Worm (Caenorhabditis elegans): ENCODE results near the gene srz-79.

Gene srz-79

DNA sequence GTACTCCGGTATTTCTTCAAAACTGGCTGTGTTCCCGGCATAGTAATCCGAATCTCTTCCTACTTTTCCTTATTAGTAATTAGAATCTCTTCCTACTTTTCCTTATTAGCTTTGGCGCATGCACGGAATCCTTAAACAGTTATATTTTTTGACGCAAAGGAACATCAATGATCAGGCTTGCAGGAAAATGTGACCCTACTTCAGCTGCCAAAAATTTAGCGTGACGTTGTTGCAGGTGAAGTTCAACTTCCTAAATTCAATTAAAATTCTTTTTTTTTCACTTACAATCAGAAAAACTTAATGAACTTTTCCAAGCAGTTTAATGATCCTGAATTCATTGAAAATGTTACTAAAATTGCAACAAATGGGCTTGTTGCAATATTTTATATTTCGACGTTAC is at the start of gene srz-79:
TSS of gene srz-79 (plus strand) at position 301 of the 400 bp plus-strand sequence.
- no peak for TF ChIP-seq W03F9.2 (tag; optimal IDR thresholded peaks at IDR 0.05)
- TF ChIP-seq him-1 (tag; optimal IDR thresholded peaks at IDR 0.05) = no peak
- no peak for TF ChIP-seq dao-5 (tag; optimal IDR thresholded peaks at IDR 0.05)

ce11 chrIV:3444101-3444500 is 49.3 kb upstream of the srz-79 start, which contains the start of gene F09D12.2:
Gene F09D12.2, minus strand, starts transcription at chrIV:3444201.
- no peak for TF ChIP-seq him-1 (tag; optimal IDR thresholded peaks at IDR 0.05)
- no peak for TF ChIP-seq dao-5 (tag; optimal IDR thresholded peaks at IDR 0.05)

DNA sequence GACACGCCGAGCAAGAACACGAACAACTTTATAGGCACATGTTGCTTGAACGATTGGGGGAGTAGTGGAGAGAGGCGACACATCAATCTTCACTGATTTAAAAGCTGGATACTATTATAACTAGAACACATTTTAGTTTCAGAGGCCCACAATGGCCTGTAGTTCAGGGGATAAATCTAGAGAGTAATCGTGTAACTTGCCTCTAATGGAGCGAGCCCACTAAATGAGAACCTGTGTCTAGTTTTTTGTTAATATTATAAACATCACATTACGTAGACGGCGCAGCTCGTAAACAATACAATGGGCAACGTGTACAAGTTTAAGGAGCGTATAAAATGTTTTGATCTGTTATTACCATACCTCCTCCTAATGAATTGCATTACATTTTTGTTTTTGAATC is 48.8 kb upstream of the srz-79 start, which contains the start of gene F58E2.5:
TSS of gene F58E2.5 (plus strand) at position 301 of the 400 bp plus-strand sequence.
- no peak for TF ChIP-seq him-1 (tag; optimal IDR thresholded peaks at IDR 0.05)
- TF ChIP-seq W03F9.2 (tag; optimal IDR thresholded peaks at IDR 0.05) = no peak

- TF ChIP-seq W03F9.2 (tag; optimal IDR thresholded peaks at IDR 0.05) (no peak), him-1 (tag; optimal IDR thresholded peaks at IDR 0.05) (no peak), dao-5 (tag; optimal IDR thresholded peaks at IDR 0.05) (no peak)
Observed at ce11 chrIV:3447350-3447749, 46.1 kb upstream of the srz-79 start.

DNA sequence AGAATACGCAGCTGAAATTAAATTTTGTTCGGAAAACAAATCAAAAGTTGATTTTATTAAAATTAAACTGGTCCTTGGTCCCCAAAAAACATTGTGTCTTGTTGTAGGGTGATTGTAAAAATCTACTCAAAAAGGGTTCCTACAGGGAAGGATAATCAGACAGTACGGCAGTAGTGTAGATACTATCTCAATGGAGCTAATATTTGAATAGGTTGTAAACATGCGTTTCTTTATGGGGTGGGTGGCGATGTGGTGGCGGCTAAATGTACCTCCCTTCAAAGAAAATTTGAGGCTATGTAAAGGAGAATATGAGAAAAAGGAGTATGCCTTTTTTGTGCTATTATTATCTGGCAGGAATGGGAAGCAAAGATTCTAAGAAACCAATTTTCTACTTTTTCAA is 40.9 kb upstream of the srz-79 start:
- TF ChIP-seq dao-5 (tag; optimal IDR thresholded peaks at IDR 0.05) (no peak), W03F9.2 (tag; optimal IDR thresholded peaks at IDR 0.05) (no peak), him-1 (tag; optimal IDR thresholded peaks at IDR 0.05) (no peak)

DNA sequence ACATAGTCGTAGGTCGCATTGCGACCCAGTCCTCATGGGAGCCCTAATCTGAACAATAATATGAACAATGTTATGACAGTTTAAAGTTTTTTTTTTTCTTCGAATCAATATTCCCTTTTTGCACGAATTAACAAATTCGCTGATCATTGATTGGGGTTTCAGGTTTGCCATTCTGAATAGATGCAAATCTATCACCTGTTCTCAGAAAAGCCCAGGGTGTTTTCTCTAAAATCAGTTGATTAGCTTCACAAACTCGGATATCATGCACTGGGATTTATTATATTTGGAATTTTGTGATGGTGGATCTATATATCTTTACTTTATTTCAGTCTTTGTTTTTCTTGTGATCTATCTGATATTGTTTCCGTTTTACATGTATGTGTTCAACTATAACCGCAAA is 40.1 kb upstream of the srz-79 start, which contains the start of gene srz-23:
TSS of gene srz-23 (plus strand) at position 263 of the 400 bp plus-strand sequence.
- no peak for TF ChIP-seq W03F9.2 (tag; optimal IDR thresholded peaks at IDR 0.05)

- TF ChIP-seq W03F9.2 (tag; optimal IDR thresholded peaks at IDR 0.05) (no peak), dao-5 (tag; optimal IDR thresholded peaks at IDR 0.05) (no peak), him-1 (tag; optimal IDR thresholded peaks at IDR 0.05) (no peak)
Observed at ce11 chrIV:3463254-3463653, 30.2 kb upstream of the srz-79 start, which contains the start of gene F58E2.4. Gene F58E2.4, plus strand, starts transcription at chrIV:3463387.

DNA sequence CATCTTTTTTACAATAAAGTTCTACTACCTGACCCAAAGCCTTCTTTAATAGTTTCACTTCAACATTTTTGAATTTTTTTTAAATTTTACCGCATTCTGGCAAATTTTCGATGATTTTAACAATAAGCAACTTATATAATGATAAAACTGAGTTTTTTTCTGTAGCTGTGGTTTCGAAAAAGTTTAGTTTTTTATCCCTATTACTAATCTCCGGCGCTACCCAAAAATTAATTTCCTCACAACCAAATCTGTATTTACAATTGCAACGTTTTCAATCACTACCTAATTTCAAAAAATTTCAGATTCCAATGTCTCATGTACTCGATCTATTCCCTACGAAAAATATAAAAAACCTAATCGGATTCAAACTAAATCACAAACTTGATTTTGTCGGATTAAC is 26.3 kb upstream of the srz-79 start, which contains the start of gene F58E2.3:
TSS of gene F58E2.3 (plus strand) at position 301 of the 400 bp plus-strand sequence.
- no peak for TF ChIP-seq him-1 (tag; optimal IDR thresholded peaks at IDR 0.05)
- no peak for TF ChIP-seq W03F9.2 (tag; optimal IDR thresholded peaks at IDR 0.05)
- no peak for TF ChIP-seq dao-5 (tag; optimal IDR thresholded peaks at IDR 0.05)

DNA sequence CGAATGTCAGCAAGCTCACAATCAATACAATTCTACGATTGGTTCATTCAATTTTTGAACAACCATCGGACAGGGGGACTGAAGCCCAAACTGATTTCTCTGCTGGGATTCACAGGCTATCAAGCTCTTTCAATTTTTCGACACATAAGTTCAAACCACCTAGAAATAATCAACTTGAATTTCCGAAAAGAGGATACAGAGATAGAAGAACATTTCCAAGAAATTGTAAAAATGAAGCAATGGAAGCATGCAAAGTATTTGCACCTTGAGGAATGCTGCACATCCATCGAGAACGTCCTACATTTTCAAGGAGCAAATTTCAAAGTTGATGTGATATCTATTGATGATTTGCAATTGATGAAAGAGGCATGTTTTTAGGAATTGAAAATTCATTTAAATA is 25.7 kb upstream of the srz-79 start:
- TF ChIP-seq dao-5 (tag; optimal IDR thresholded peaks at IDR 0.05) (no peak), him-1 (tag; optimal IDR thresholded peaks at IDR 0.05) (no peak), W03F9.2 (tag; optimal IDR thresholded peaks at IDR 0.05) (no peak)

DNA sequence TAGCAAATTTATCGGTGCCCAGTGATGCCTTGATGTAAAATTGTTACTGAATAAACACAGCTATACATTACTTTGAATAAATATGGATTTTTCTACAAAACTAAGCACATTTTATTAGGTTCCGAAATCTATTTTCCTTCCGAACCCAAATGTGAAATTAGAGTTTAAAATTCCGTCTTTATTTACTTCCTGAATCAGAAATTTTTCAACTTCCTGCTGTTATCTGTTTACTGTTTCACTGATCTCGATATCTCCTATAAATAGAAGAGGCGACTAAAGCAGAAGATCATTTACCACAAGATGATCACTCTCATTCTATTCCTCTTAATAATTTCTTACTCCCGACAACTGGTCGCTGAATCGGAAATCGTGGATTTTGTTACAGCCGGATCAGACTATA is 23.7 kb upstream of the srz-79 start, which contains the start of gene F58E2.2:
TSS of gene F58E2.2 (plus strand) at position 301 of the 400 bp plus-strand sequence.
- no peak for TF ChIP-seq him-1 (tag; optimal IDR thresholded peaks at IDR 0.05)
- no peak for TF ChIP-seq W03F9.2 (tag; optimal IDR thresholded peaks at IDR 0.05)
- no peak for TF ChIP-seq dao-5 (tag; optimal IDR thresholded peaks at IDR 0.05)

DNA sequence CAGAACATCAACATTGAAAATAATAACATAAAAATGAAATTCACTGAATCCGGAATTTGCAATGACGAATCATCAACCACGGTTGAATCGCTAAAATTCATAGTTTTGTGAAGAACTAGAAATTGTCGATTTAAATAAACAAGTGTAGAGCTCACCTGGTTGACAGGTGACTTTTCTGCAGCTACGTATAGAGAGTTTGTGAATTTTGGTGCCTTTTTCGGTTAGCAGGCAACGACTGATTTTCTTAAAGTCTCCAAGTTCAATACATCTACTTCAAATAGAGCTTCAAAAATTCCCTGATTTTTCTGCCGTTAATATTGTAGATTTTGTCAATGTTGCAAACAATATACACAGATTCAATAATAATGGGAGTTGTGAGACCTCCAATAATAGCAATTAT is 16.3 kb upstream of the srz-79 start, which contains the start of gene srz-69:
TSS of gene srz-69 (minus strand) at position 101 of the 400 bp plus-strand sequence.
- no peak for TF ChIP-seq dao-5 (tag; optimal IDR thresholded peaks at IDR 0.05)

- TF ChIP-seq dao-5 (tag; optimal IDR thresholded peaks at IDR 0.05) = no peak
- TF ChIP-seq W03F9.2 (tag; optimal IDR thresholded peaks at IDR 0.05) = no peak
Observed at ce11 chrIV:3478911-3479385, 14.5 kb upstream of the srz-79 start, which contains the start of the genes srz-70 and C09G12.5. Gene srz-70, minus strand, starts transcription at chrIV:3479011. Gene C09G12.5, plus strand, starts transcription at chrIV:3479335.

DNA sequence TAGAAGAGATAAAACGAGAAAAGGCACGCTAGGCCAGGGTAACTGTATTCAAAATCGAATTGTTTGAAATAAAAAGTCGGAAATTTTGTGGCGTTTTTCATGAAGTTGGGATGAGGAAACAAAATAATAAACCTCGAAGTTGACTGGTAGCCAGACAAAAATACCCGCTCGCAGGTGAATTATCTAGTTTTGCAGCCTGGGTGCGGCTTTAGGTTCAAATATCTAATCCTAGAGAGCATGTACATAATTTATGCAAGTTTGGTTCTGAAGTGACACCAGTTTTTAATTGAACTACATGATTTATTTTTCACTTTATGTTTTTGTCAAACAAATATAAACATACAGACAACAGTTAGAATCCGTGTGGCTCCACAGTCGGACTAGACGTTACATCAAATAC is 11.7 kb upstream of the srz-79 start, which contains the start of gene srz-37:
TSS of gene srz-37 (minus strand) at position 101 of the 400 bp plus-strand sequence.
- no peak for TF ChIP-seq him-1 (tag; optimal IDR thresholded peaks at IDR 0.05)
- no peak for TF ChIP-seq dao-5 (tag; optimal IDR thresholded peaks at IDR 0.05)
- no peak for TF ChIP-seq W03F9.2 (tag; optimal IDR thresholded peaks at IDR 0.05)

- TF ChIP-seq him-1 (tag; optimal IDR thresholded peaks at IDR 0.05) (no peak), dao-5 (tag; optimal IDR thresholded peaks at IDR 0.05) (no peak), W03F9.2 (tag; optimal IDR thresholded peaks at IDR 0.05) (no peak)
Observed at ce11 chrIV:3482195-3482959, 11.0 kb upstream of the srz-79 start, which contains the start of gene srz-82. Gene srz-82, plus strand, starts transcription at chrIV:3482895.
